Fruit fly (Drosophila melanogaster) Kc167 (cell line): ENCODE measurements around the gene CG13071.

ENCODE experiments used
- Myc ChIP-seq: fragments of >200 bp; optimal IDR thresholded peaks from 2 replicates; lab custom pipeline; 2017; ENCODE audit warnings: missing external identifiers
- h ChIP-seq: fragments of >200 bp; optimal IDR thresholded peaks from 3 replicates; lab custom pipeline; 2018; ENCODE audit warnings: missing external identifiers
- psq ChIP-seq: fragments of >200 bp; optimal IDR thresholded peaks from 2 replicates; lab custom pipeline; 2017; ENCODE audit warnings: missing external identifiers

DNA sequence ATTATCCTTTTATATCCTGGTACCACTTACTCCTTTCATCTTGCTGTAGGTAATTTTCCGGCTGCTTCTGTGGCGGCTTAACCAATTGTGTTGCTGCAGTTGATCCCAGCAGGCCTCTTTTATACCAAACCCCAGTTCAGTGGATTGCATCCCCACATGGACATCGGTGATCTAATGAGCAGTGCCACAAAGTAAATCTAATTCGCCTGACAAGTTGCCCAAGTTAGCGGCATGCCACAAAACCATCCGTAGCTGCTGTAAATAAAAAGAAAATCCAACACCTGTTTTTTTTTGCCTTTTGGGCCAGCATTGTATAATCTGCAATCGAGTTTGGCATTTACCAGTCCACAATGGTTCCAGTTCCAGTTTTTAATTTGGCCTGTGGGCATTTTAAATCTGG lies 16.6 kb downstream of the CG13071 start, which contains the start of gene CG13050:
- TF ChIP-seq Myc (no peak), psq (no peak), h (lab: Kevin White, UChicago) (no peak)
